Worm (Caenorhabditis elegans) whole organism, late embryonic: Measurements from ENCODE around the gene F35H10.2.

Source experiments
- C08G9.2 ChIP-seq: sonication (generic microtip); optimal IDR thresholded peaks from 2 replicates; lab custom pipeline; 2016; ENCODE audit warnings: mild to moderate bottlenecking, missing genetic modification characterization, moderate library complexity, missing compliant biosample characterization
- K09A11.1 ChIP-seq: sonication (generic microtip); optimal IDR thresholded peaks from 2 replicates; lab custom pipeline; 2017; ENCODE audit warnings: antibody characterized with exemption, mild to moderate bottlenecking, missing genetic modification characterization, missing compliant biosample characterization; ENCODE audit not compliant: insufficient read depth
- ceh-22 ChIP-seq: sonication (generic microtip); optimal IDR thresholded peaks from 2 replicates; lab custom pipeline; 2017; ENCODE audit warnings: missing biosample characterization, missing genetic modification characterization
- dve-1 ChIP-seq: sonication (generic microtip); optimal IDR thresholded peaks from 2 replicates; lab custom pipeline; 2017; ENCODE audit warnings: antibody characterized with exemption, mild to moderate bottlenecking, missing genetic modification characterization, missing compliant biosample characterization
- hlh-30 ChIP-seq: sonication (generic microtip); optimal IDR thresholded peaks from 2 replicates; lab custom pipeline; 2017; ENCODE audit warnings: antibody characterized with exemption, missing genetic modification characterization, missing compliant biosample characterization; ENCODE audit not compliant: insufficient read depth
- mec-3 ChIP-seq: sonication (generic microtip); optimal IDR thresholded peaks from 2 replicates; lab custom pipeline; 2016; ENCODE audit warnings: borderline replicate concordance, missing genetic modification characterization, missing compliant biosample characterization
- nhr-11 ChIP-seq: fragments of 150-350 bp; optimal IDR thresholded peaks from 2 replicates; lab custom pipeline; 2014; ENCODE audit warnings: missing biosample characterization, missing genetic modification characterization
- sox-4 ChIP-seq: sonication (generic microtip); optimal IDR thresholded peaks from 2 replicates; lab custom pipeline; 2017; ENCODE audit warnings: mild to moderate bottlenecking, missing genetic modification characterization, inconsistent platforms, missing compliant biosample characterization
- unc-42 ChIP-seq: sonication (generic microtip); optimal IDR thresholded peaks from 2 replicates; lab custom pipeline; 2016; ENCODE audit warnings: missing genotype, missing genetic modification characterization, missing compliant biosample characterization

DNA sequence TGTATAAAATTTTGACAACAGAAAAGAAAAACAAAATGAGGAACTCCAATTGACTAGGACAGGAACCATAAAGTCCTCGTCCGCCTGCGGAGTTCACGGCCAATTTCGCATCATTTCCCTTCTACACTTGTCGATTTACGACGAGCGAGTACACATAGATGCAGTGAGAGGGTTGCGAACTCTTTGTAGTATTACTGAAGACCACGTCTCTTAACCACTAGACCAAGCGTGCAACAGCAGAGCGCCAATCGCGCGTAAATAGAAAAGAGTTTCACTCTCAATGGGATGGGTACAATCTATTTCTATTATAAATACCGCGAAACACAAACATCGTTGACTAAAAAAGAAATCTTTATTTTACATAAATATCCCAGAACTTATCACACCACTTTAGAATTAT is 46.4 kb downstream of the F35H10.2 start:
- TF ChIP-seq sox-4 (tag; lab: Kevin White, UChicago), result peak; percentile 78
- TF ChIP-seq hlh-30 (tag; lab: Kevin White, UChicago), result peak; percentile 56
- TF ChIP-seq unc-42 (tag; lab: Kevin White, UChicago), result peak; percentile 61
- no peak for TF ChIP-seq ceh-22 (tag; lab: Kevin White, UChicago)
- TF ChIP-seq C08G9.2 (tag; lab: Kevin White, UChicago), result peak; percentile 69
- TF ChIP-seq nhr-11 (tag; lab: Kevin White, UChicago), result no peak
- no peak for TF ChIP-seq mec-3 (tag; lab: Kevin White, UChicago)
- peak; percentile 67 for TF ChIP-seq K09A11.1 (tag; lab: Kevin White, UChicago)
- TF ChIP-seq dve-1 (tag; lab: Kevin White, UChicago), result peak; percentile 85
